Worm (Caenorhabditis elegans) whole organism, L4 larva: ENCODE results near the gene Y57G11B.5.

Experiments used
- T20F7.1 ChIP-seq: fragments of 200-800 bp; sonication (Bioruptor generic); optimal IDR thresholded peaks from 2 replicates; lab custom pipeline; 2018; ENCODE audit warnings: mild to moderate bottlenecking, missing genetic modification characterization, missing compliant biosample characterization
- Y105C5A.15 ChIP-seq: fragments of 200-800 bp; sonication (Bioruptor generic); IDR thresholded peaks from 2 replicates; pipeline ENCODE4 v1.3.6; 2022; ENCODE audit warnings: missing genetic modification characterization, missing compliant biosample characterization
- Y48G9A.11 ChIP-seq: fragments of 200-800 bp; sonication (Bioruptor generic); IDR thresholded peaks from 2 replicates; pipeline ENCODE4 v1.3.6; 2022; ENCODE audit warnings: missing genetic modification reagents, missing genetic modification characterization, missing compliant biosample characterization
- arid-1 ChIP-seq: fragments of 200-800 bp; sonication (Bioruptor generic); conservative IDR thresholded peaks from 2 replicates; pipeline ENCODE4 v1.3.6; 2022; ENCODE audit warnings: missing genetic modification reagents, missing genetic modification characterization, missing compliant biosample characterization
- attf-4 ChIP-seq: sonication (generic microtip); optimal IDR thresholded peaks from 3 replicates; lab custom pipeline; 2017; ENCODE audit warnings: missing biosample characterization, missing genetic modification characterization
- dmd-9 ChIP-seq: fragments of 200-800 bp; sonication (Bioruptor generic); IDR thresholded peaks from 2 replicates; pipeline ENCODE4 v1.3.6; 2022; ENCODE audit warnings: missing genetic modification reagents, missing genetic modification characterization, missing compliant biosample characterization
- dpl-1 ChIP-seq: fragments of 150-350 bp; optimal IDR thresholded peaks from 2 replicates; lab custom pipeline; 2014; ENCODE audit warnings: missing biosample characterization, missing genetic modification reagents, missing genetic modification characterization
- fos-1 ChIP-seq: fragments of 150-350 bp; optimal IDR thresholded peaks from 2 replicates; lab custom pipeline; 2014; ENCODE audit warnings: missing biosample characterization, missing genetic modification characterization
- gei-8 ChIP-seq: fragments of 200-800 bp; sonication (Bioruptor generic); optimal IDR thresholded peaks from 2 replicates; lab custom pipeline; 2018; ENCODE audit warnings: mild to moderate bottlenecking, missing genetic modification characterization, missing compliant biosample characterization
- lin-38 ChIP-seq: fragments of 200-800 bp; sonication (Bioruptor generic); IDR thresholded peaks from 2 replicates; pipeline ENCODE4 v1.3.6; 2022; ENCODE audit warnings: missing genetic modification reagents, missing genetic modification characterization, missing compliant biosample characterization
- lir-3 ChIP-seq: sonication (generic microtip); optimal IDR thresholded peaks from 2 replicates; lab custom pipeline; 2016; ENCODE audit warnings: mild to moderate bottlenecking, missing genetic modification characterization, missing compliant biosample characterization
- madf-9 ChIP-seq: fragments of 200-800 bp; sonication (Bioruptor generic); conservative IDR thresholded peaks from 2 replicates; pipeline ENCODE4 v1.3.6; 2022; ENCODE audit warnings: missing genetic modification reagents, missing genetic modification characterization, missing compliant biosample characterization
- mep-1 ChIP-seq: fragments of 150-350 bp; sonication (generic microtip); optimal IDR thresholded peaks from 3 replicates; lab custom pipeline; 2014; ENCODE audit warnings: missing biosample characterization, missing genetic modification characterization
- mxl-3 ChIP-seq: fragments of 200-800 bp; sonication (Bioruptor generic); optimal IDR thresholded peaks from 2 replicates; lab custom pipeline; 2018; ENCODE audit warnings: mild to moderate bottlenecking, missing genetic modification characterization, missing compliant biosample characterization
- nhr-111 ChIP-seq: fragments of 200-800 bp; sonication (Bioruptor generic); optimal IDR thresholded peaks from 2 replicates; lab custom pipeline; 2018; ENCODE audit warnings: mild to moderate bottlenecking, missing genetic modification characterization, missing compliant biosample characterization
- nhr-28 ChIP-seq: fragments of 150-350 bp; optimal IDR thresholded peaks from 2 replicates; lab custom pipeline; 2014; ENCODE audit warnings: missing biosample characterization, missing genetic modification characterization
- nhr-48 ChIP-seq: sonication (generic microtip); optimal IDR thresholded peaks from 2 replicates; lab custom pipeline; 2016; ENCODE audit warnings: mild to moderate bottlenecking, missing genetic modification characterization, missing compliant biosample characterization
- nhr-6 ChIP-seq: fragments of 150-350 bp; optimal IDR thresholded peaks from 2 replicates; lab custom pipeline; 2014; ENCODE audit warnings: missing biosample characterization, missing genetic modification characterization
- pha-4 ChIP-seq, 2 experiments: fragments of 150-350 bp in 1 of 2; fragments of 200-800 bp in 1 of 2; sonication (Bioruptor generic) in 1 of 2; IDR thresholded peaks in 1 of 2; optimal IDR thresholded peaks in 1 of 2; 2 replicates each; pipeline versions ENCODE4 v1.3.6 to Lab custom; 2014 to 2022; ENCODE audit warnings: missing genetic modification characterization in 2 of 2, missing genetic modification reagents in 2 of 2, missing biosample characterization in 1 of 2, missing compliant biosample characterization in 1 of 2
- rbr-2 ChIP-seq: sonication (generic microtip); optimal IDR thresholded peaks from 2 replicates; lab custom pipeline; 2016; ENCODE audit warnings: missing genotype, missing genetic modification characterization, missing compliant biosample characterization
- saeg-2 ChIP-seq: fragments of 200-800 bp; sonication (Bioruptor generic); IDR thresholded peaks from 2 replicates; pipeline ENCODE4 v1.3.6; 2022; ENCODE audit warnings: missing genetic modification reagents, missing genetic modification characterization, missing compliant biosample characterization
- set-16 ChIP-seq: fragments of 200-800 bp; sonication (Bioruptor generic); IDR thresholded peaks from 2 replicates; pipeline ENCODE4 v1.3.6; 2022; ENCODE audit warnings: missing genetic modification reagents, missing genetic modification characterization, missing compliant biosample characterization
- skn-1 ChIP-seq: fragments of 150-350 bp; optimal IDR thresholded peaks from 2 replicates; lab custom pipeline; 2014; ENCODE audit warnings: missing biosample characterization, missing genetic modification characterization
- snpc-1.2 ChIP-seq: fragments of 200-800 bp; sonication (Bioruptor generic); IDR thresholded peaks from 2 replicates; pipeline ENCODE4 v1.3.6; 2022; ENCODE audit warnings: missing genetic modification reagents, missing genetic modification characterization, missing compliant biosample characterization
- snpc-4 ChIP-seq: fragments of 150-350 bp; optimal IDR thresholded peaks from 2 replicates; lab custom pipeline; 2014; ENCODE audit warnings: missing biosample characterization, missing genetic modification characterization
- spr-1 ChIP-seq: sonication (generic microtip); optimal IDR thresholded peaks from 2 replicates; lab custom pipeline; 2016; ENCODE audit warnings: mild to moderate bottlenecking, missing genetic modification characterization, missing compliant biosample characterization
- spr-3 ChIP-seq: fragments of 200-800 bp; sonication (Bioruptor generic); optimal IDR thresholded peaks from 2 replicates; lab custom pipeline; 2018; ENCODE audit warnings: mild to moderate bottlenecking, missing genetic modification characterization, missing compliant biosample characterization
- unc-62 ChIP-seq, 3 experiments: fragments of 150-350 bp in 1 of 3; sonication (generic microtip); optimal IDR thresholded peaks in 2 of 3; peaks in 1 of 3; 1 replicate in 1 of 3; 2 replicates in 2 of 3; lab custom pipeline; 2014 to 2017; ENCODE audit warnings: missing biosample characterization in 3 of 3, missing genetic modification characterization in 3 of 3, missing genetic modification reagents in 3 of 3, missing genotype in 1 of 3
- zfp-3 ChIP-seq: fragments of 200-800 bp; sonication (Bioruptor generic); conservative IDR thresholded peaks from 2 replicates; pipeline ENCODE4 v1.3.6; 2022; ENCODE audit warnings: missing genetic modification reagents, missing genetic modification characterization, missing compliant biosample characterization
- zip-11 ChIP-seq: fragments of 200-800 bp; sonication (Bioruptor generic); IDR thresholded peaks from 2 replicates; pipeline ENCODE4 v1.3.6; 2022; ENCODE audit warnings: missing genetic modification characterization, missing compliant biosample characterization
- zip-2 ChIP-seq: fragments of 150-350 bp; optimal IDR thresholded peaks from 2 replicates; lab custom pipeline; 2014; ENCODE audit warnings: missing biosample characterization, missing genetic modification characterization
- ztf-7 ChIP-seq: fragments of 150-350 bp; optimal IDR thresholded peaks from 2 replicates; lab custom pipeline; 2014; ENCODE audit warnings: missing biosample characterization, missing genetic modification characterization

Gene Y57G11B.5

DNA sequence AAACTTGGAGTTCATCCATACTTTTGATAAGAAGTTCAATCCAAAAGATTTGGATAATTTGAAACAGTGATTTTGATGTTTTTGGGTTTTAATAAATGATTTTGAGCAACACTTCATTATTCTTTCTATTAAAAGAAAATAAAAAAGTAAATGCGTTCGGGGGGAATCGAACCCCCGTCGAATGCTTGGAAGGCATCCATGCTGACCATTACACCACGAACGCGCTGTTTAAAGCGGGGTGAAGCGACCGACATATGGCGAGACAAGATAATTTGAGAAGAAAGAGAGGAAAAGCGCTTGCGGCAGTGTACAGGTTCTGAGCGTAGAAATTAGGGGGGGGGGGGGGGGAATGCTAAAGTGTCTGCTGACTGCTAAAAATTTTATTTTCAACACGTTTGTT is 1.9 kb downstream of the Y57G11B.5 start (continued):
- TF ChIP-seq madf-9 (GFP tag; lab: Robert Waterston, UW) (0 out of 2 replicates have a peak, but pooled peaks have one; percentile 10), dmd-9 (no peak), Y105C5A.15 (GFP tag; lab: Robert Waterston, UW) (peak; percentile 75; the same call in 1 of the 2 replicates), snpc-4 (tag; lab: Kevin White, UChicago) (peak; percentile 59), pha-4 (GFP tag; IDR thresholded peaks at IDR 0.05; lab: Robert Waterston, UW) (peak; percentile 82), pha-4 (tag; optimal IDR thresholded peaks at IDR 0.05; lab: Kevin White, UChicago) (no peak), lir-3 (tag; lab: Kevin White, UChicago) (peak; percentile 51), nhr-111 (GFP tag; lab: Kevin White, UChicago) (peak; percentile 71), attf-4 (tag; lab: Kevin White, UChicago) (no peak), Y48G9A.11 (peak; percentile 52; the same call in 1 of the 2 replicates), mep-1 (no peak), arid-1 (GFP tag; lab: Robert Waterston, UW) (peak; percentile 59), rbr-2 (tag; lab: Kevin White, UChicago) (peak; percentile 3), lin-38 (GFP tag; lab: Robert Waterston, UW) (no peak), gei-8 (GFP tag; lab: Kevin White, UChicago) (peak; percentile 28)

- TF ChIP-seq saeg-2 (GFP tag; lab: Robert Waterston, UW) (no peak), unc-62 (GFP tag; optimal IDR thresholded peaks at IDR 0.05 in 1 of 2; lab: Kevin White, UChicago) (peak in 1 of 2 experiments; percentile 93), unc-62 (tag; optimal IDR thresholded peaks at IDR 0.05; lab: Kevin White, UChicago) (no peak)
Observed at ce11 chrIV:14578650-14579193, 4.1 kb downstream of the Y57G11B.5 start, which contains the start of gene Y57G11B.8. Y57G11B.8 (minus strand) TSS chrIV:14578700.

- TF ChIP-seq gei-8 (GFP tag; lab: Kevin White, UChicago): no peak
- TF ChIP-seq skn-1 (tag; lab: Kevin White, UChicago): no peak
- TF ChIP-seq ztf-7 (tag; lab: Kevin White, UChicago): no peak
- TF ChIP-seq zfp-3 (GFP tag; lab: Robert Waterston, UW): no peak
Observed at ce11 chrIV:14580939-14581338, 6.3 kb downstream of the Y57G11B.5 start, which contains the start of gene irld-18. irld-18 (minus strand) TSS chrIV:14581039.

DNA sequence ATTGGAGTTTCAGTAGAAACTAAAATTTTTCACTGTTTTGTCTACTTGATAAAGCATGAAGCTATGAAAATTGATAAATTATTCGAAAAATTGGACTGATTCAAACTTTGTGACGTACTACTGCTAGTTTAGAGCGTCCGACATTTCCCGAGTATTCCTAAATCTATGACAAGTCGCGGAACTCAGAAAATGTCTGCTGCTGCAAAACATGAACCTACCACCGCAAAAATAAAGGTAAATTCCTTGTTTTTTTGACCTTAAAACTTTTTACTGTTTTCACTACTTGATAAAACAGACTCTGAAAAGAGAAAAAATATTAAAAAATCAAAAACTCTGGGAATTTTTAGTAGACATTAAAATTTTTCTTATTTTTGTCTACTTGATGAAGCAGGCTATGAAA is 12.1 kb downstream of the Y57G11B.5 start:
- TF ChIP-seq fos-1 (tag; lab: Kevin White, UChicago) (no peak), spr-1 (no peak), snpc-1.2 (GFP tag; lab: Robert Waterston, UW) (peak; percentile 76)

DNA sequence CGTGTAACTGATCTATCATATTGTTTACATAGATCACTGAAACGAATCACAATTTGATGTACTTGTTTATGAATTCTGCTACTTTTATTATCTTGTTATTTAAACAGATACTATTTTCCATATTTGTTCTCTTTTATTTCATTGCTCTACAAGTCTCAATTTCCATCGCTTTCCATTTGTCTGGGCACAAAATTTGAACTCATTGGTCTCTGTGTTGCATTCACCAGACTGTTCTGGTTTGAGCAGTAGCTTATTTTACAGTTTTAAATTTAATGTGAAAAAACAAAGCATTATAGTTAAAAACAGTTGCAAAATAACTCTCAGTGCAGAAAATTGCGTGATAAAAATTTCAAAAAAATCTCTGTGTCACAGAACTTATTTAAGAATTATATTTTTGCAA is 13.0 kb downstream of the Y57G11B.5 start:
- TF ChIP-seq nhr-48 (tag; lab: Kevin White, UChicago) (no peak), T20F7.1 (GFP tag; lab: Kevin White, UChicago) (no peak), nhr-6 (tag; lab: Kevin White, UChicago) (no peak), dmd-9 (no peak), nhr-28 (tag; lab: Kevin White, UChicago) (no peak), spr-3 (GFP tag; lab: Kevin White, UChicago) (no peak), set-16 (GFP tag; lab: Robert Waterston, UW) (no peak), mxl-3 (GFP tag; lab: Kevin White, UChicago) (no peak), dpl-1 (GFP tag; lab: Kevin White, UChicago) (no peak), zip-2 (tag; lab: Kevin White, UChicago) (no peak), zip-11 (GFP tag; lab: Robert Waterston, UW) (no peak)
